Fruit fly (Drosophila melanogaster): Measurements from ENCODE around the gene Ref1.

Gene Ref1

DNA sequence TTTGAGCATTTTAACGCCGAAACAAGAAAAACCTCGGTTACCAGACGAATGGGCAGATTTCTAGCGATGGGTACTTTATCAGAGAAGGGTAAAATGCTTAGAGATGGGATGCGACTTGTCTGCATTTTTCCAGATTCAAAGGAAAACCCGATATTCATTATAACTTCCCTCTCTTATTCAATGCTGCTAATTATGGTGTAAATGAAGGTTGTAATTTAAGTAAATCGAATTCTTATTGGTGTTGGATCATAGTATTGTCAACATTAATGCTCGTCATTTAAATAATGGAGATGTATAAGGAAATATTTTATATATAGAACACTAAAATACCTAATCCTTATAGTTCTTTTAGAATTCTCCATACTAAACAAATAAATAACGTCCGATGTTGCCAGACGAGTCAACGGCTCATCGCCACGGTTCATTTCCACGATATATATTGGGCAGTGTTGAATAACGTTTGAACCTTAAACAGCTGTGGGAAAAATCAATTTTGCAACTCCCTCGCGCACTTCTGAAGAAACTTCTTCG is 44.0 kb upstream of the Ref1 start, which contains the start of the genes Alh and CG10098 (continued):
- TF ChIP-seq Atf-2 (GFP tag; optimal IDR thresholded peaks at IDR 0.05) (peak; percentile 77), gt (GFP tag; IDR thresholded peaks at IDR 0.05) (peak; percentile 56; the same call in 1 of the 2 replicates), dati (GFP tag; IDR thresholded peaks at IDR 0.05) (0 out of 2 replicates have a peak, but pooled peaks have one; percentile 18), CG14965 (GFP tag; optimal IDR thresholded peaks at IDR 0.05; ENCODE audit: borderline replicate concordance) (no peak), Ssrp (tag; optimal IDR thresholded peaks at IDR 0.05) (peak; percentile 86), sd (tag; optimal IDR thresholded peaks at IDR 0.05) (no peak), gem (tag; optimal IDR thresholded peaks at IDR 0.05) (peak; percentile 88), CG12942 (GFP tag; optimal IDR thresholded peaks at IDR 0.05) (peak; percentile 89), insv (GFP tag; optimal IDR thresholded peaks at IDR 0.05) (peak in 1 of 2 experiments; percentile 52), Ets97D (GFP tag; optimal IDR thresholded peaks at IDR 0.05) (peak; percentile 75), Max (GFP tag; optimal IDR thresholded peaks at IDR 0.05) (peak; percentile 79), CG10979 (tag; optimal IDR thresholded peaks at IDR 0.05) (peak; percentile 65), hb (GFP tag; IDR thresholded peaks at IDR 0.05; ENCODE audit: partially characterized antibody) (peak; percentile 72; the same call in 2 of the 3 replicates), Bdp1 (GFP tag; optimal IDR thresholded peaks at IDR 0.05) (peak; percentile 64), Rfx (GFP tag; IDR thresholded peaks at IDR 0.05) (peak; percentile 89), bowl (GFP tag; IDR thresholded peaks at IDR 0.05) (no peak), chn (GFP tag; optimal IDR thresholded peaks at IDR 0.05) (peak; percentile 87), otp (GFP tag; IDR thresholded peaks at IDR 0.05) (peak; percentile 75; the same call in 2 of the 3 replicates), ab (GFP tag; optimal IDR thresholded peaks at IDR 0.05) (peak; percentile 83), Fer1 (GFP tag; optimal IDR thresholded peaks at IDR 0.05) (peak; percentile 45), CG5245 (GFP tag; optimal IDR thresholded peaks at IDR 0.05) (peak; percentile 68), CG33557 (GFP tag; optimal IDR thresholded peaks at IDR 0.05) (peak; percentile 72), slbo (GFP tag; IDR thresholded peaks at IDR 0.05) (peak; percentile 93), CG7786 (GFP tag; optimal IDR thresholded peaks at IDR 0.05) (peak; percentile 91), sna (GFP tag; IDR thresholded peaks at IDR 0.05; ENCODE audit: partially characterized antibody) (peak; percentile 55), dimm (GFP tag; IDR thresholded peaks at IDR 0.05) (peak; percentile 34; the same call in 1 of the 2 replicates), mld (GFP tag; IDR thresholded peaks at IDR 0.05; ENCODE audit: partially characterized antibody) (no peak; the same call in 2 of the 3 replicates), schlank (tag; optimal IDR thresholded peaks at IDR 0.05) (peak; percentile 49), CG7271 (tag; optimal IDR thresholded peaks at IDR 0.05) (no peak), CG9797 (GFP tag; optimal IDR thresholded peaks at IDR 0.05) (peak; percentile 36), CG6683 (GFP tag; optimal IDR thresholded peaks at IDR 0.05) (peak; percentile 44), H2.0 (GFP tag; IDR thresholded peaks at IDR 0.05) (peak; percentile 69), CG9727 (GFP tag; optimal IDR thresholded peaks at IDR 0.05) (peak; percentile 85), Awh (GFP tag; IDR thresholded peaks at IDR 0.05) (peak; percentile 59), corto (GFP tag; optimal IDR thresholded peaks at IDR 0.05) (peak; percentile 35), CG1602 (GFP tag; optimal IDR thresholded peaks at IDR 0.05) (peak; percentile 90), MESR4 (GFP tag; optimal IDR thresholded peaks at IDR 0.05) (no peak), zfh2 (GFP tag; optimal IDR thresholded peaks at IDR 0.05) (peak; percentile 95), kah (GFP tag; optimal IDR thresholded peaks at IDR 0.05) (peak; percentile 40), Elba2 (GFP tag; optimal IDR thresholded peaks at IDR 0.05) (peak; percentile 78), CG10462 (GFP tag; optimal IDR thresholded peaks at IDR 0.05) (peak; percentile 71), CG3995 (GFP tag; optimal IDR thresholded peaks at IDR 0.05) (peak; percentile 59), sob (GFP tag; IDR thresholded peaks at IDR 0.05) (peak; percentile 80), ara (GFP tag; IDR thresholded peaks at IDR 0.05) (no peak), Xbp1 (GFP tag; optimal IDR thresholded peaks at IDR 0.05) (peak; percentile 93), CG1832 (GFP tag; optimal IDR thresholded peaks at IDR 0.05) (no peak), ewg (GFP tag; optimal IDR thresholded peaks at IDR 0.05) (peak; percentile 51), CG8478 (optimal IDR thresholded peaks at IDR 0.05) (peak; percentile 80), CG11085 (GFP tag; IDR thresholded peaks at IDR 0.05) (peak; percentile 66; the same call in 1 of the 2 replicates), disco-r (GFP tag; optimal IDR thresholded peaks at IDR 0.05) (peak; percentile 58)

All from whole organism, embryonic.